Fruit fly (Drosophila melanogaster): ENCODE data around the gene Pus1.

Pus1 gene

DNA sequence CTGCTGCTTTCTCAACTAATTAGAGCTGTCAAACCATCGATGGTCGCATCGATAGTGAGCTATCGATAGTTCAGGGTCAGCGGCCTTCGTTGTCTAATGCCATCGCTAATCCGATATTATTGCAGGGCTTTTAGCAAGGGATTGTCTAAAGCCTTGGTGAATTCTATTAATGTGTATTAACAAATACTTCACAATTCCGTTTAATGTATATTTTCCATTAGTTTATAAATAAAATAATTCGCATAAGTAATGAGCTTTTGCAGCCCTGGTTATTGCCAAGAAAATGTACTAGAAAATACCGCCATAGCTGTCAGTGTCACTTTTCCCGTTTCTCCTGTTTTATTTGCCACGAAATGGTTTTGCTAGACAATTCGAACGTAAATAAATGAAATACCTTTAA lies 12.7 kb downstream of the Pus1 start, which contains the start of the genes EloB and Srp14 (continued):
- TF ChIP-seq Optix (GFP tag; IDR thresholded peaks at IDR 0.05), result no peak
- peak; percentile 23 for TF ChIP-seq pb (GFP tag; optimal IDR thresholded peaks at IDR 0.05)
- TF ChIP-seq Neu2 (GFP tag; optimal IDR thresholded peaks at IDR 0.05; ENCODE audit: borderline replicate concordance), result no peak
- TF ChIP-seq CG14667 (GFP tag; IDR thresholded peaks at IDR 0.05), result peak; percentile 56
- peak; percentile 78 for TF ChIP-seq dmrt11E (tag; optimal IDR thresholded peaks at IDR 0.05)
- TF ChIP-seq CG8944 (GFP tag; optimal IDR thresholded peaks at IDR 0.05), result peak; percentile 57
- peak; percentile 84 for TF ChIP-seq Fer2 (tag; optimal IDR thresholded peaks at IDR 0.05)
- no peak for TF ChIP-seq pan (optimal IDR thresholded peaks at IDR 0.05)
- peak in 1 of 2 experiments; percentile 70 for TF ChIP-seq pan (GFP tag; optimal IDR thresholded peaks at IDR 0.05 in 1 of 2, IDR thresholded peaks at IDR 0.05 in 1 of 2)
- TF ChIP-seq gcm (GFP tag; optimal IDR thresholded peaks at IDR 0.05), result peak; percentile 82
- no peak for TF ChIP-seq prd (optimal IDR thresholded peaks at IDR 0.05)
- peak; percentile 88 for TF ChIP-seq prd (GFP tag; IDR thresholded peaks at IDR 0.05)
- TF ChIP-seq da (GFP tag; optimal IDR thresholded peaks at IDR 0.05), result peak; percentile 31
- peak; percentile 59; the same call in 1 of the 2 replicates for TF ChIP-seq wdn (GFP tag; IDR thresholded peaks at IDR 0.05)
- peak; percentile 84 for TF ChIP-seq Fer3 (tag; optimal IDR thresholded peaks at IDR 0.05)
- peak; percentile 55 for TF ChIP-seq cato (GFP tag; optimal IDR thresholded peaks at IDR 0.05; ENCODE audit: borderline replicate concordance)

DNA sequence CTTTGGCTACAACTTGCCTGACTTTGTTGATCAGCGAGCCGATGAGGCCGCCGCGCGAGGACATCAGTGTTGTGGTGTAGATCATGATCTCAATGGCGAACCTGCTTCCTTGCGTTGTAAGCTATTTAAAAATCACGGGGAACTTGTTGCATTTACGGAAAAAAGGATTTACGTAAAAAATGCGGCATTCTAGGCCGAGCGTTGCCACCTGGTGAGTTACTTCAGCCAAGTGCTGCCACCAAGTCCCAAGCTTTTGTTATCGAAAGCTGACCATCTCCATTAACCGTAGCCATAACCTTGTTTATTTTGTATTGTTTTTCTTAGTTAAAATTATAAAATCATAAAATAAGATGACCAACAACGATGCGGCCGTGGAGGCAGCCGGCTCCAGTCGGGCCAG lies 15.7 kb downstream of the Pus1 start, which contains the start of the genes TFAM and CG5412:
Gene TFAM (minus strand): TSS at position 222 of the 400 bp plus-strand sequence.
Gene CG5412 (plus strand): TSS at position 265 of the 400 bp plus-strand sequence.
- TF ChIP-seq Dp (GFP tag; optimal IDR thresholded peaks at IDR 0.05) (peak; percentile 38), dm (GFP tag; optimal IDR thresholded peaks at IDR 0.05) (peak; percentile 24), Max (GFP tag; optimal IDR thresholded peaks at IDR 0.05) (peak; percentile 43), Atf-2 (GFP tag; optimal IDR thresholded peaks at IDR 0.05) (no peak), CG13894 (tag; optimal IDR thresholded peaks at IDR 0.05) (no peak), Pdp1 (GFP tag; optimal IDR thresholded peaks at IDR 0.05) (peak in 1 of 2 experiments; percentile 91), ftz-f1 (GFP tag; optimal IDR thresholded peaks at IDR 0.05) (peak; percentile 71), CG16813 (GFP tag; IDR thresholded peaks at IDR 0.05; ENCODE audit: partially characterized antibody) (peak; percentile 55; the same call in 2 of the 3 replicates), CG16815 (GFP tag; optimal IDR thresholded peaks at IDR 0.05) (no peak), CG9609 (GFP tag; optimal IDR thresholded peaks at IDR 0.05) (no peak), BEAF-32 (GFP tag; optimal IDR thresholded peaks at IDR 0.05) (peak; percentile 42), trem (tag; optimal IDR thresholded peaks at IDR 0.05) (peak; percentile 55), Doc3 (GFP tag; IDR thresholded peaks at IDR 0.05; ENCODE audit: partially characterized antibody) (peak; percentile 23; the same call in 1 of the 3 replicates), MBD-R2 (GFP tag; IDR thresholded peaks at IDR 0.05) (peak; percentile 93), scrt (GFP tag; optimal IDR thresholded peaks at IDR 0.05) (peak; percentile 85), NC2α (GFP tag; optimal IDR thresholded peaks at IDR 0.05) (no peak), Eip74EF (GFP tag; optimal IDR thresholded peaks at IDR 0.05) (no peak), CG9797 (GFP tag; optimal IDR thresholded peaks at IDR 0.05) (peak; percentile 32), CG11695 (GFP tag; IDR thresholded peaks at IDR 0.05) (no peak), CG2889 (GFP tag; IDR thresholded peaks at IDR 0.05) (no peak), phol (tag; optimal IDR thresholded peaks at IDR 0.05) (peak; percentile 49), MESR4 (GFP tag; optimal IDR thresholded peaks at IDR 0.05) (peak; percentile 83), lbe (GFP tag; optimal IDR thresholded peaks at IDR 0.05) (no peak), zen2 (GFP tag; IDR thresholded peaks at IDR 0.05; ENCODE audit: partially characterized antibody) (peak; percentile 33; the same call in 1 of the 3 replicates), CG6765 (GFP tag; optimal IDR thresholded peaks at IDR 0.05) (no peak), Scr (GFP tag; IDR thresholded peaks at IDR 0.05; ENCODE audit: partially characterized antibody) (no peak), row (GFP tag; IDR thresholded peaks at IDR 0.05) (no peak), chif (GFP tag; optimal IDR thresholded peaks at IDR 0.05) (no peak), E2f2 (GFP tag; IDR thresholded peaks at IDR 0.05) (peak; percentile 56; the same call in 1 of the 2 replicates), CG17186 (GFP tag; optimal IDR thresholded peaks at IDR 0.05) (no peak), CG3847 (GFP tag; IDR thresholded peaks at IDR 0.05) (peak; percentile 37; the same call in 1 of the 2 replicates), CG10979 (tag; optimal IDR thresholded peaks at IDR 0.05) (no peak), CG14710 (tag; optimal IDR thresholded peaks at IDR 0.05) (peak; percentile 21), Drgx (GFP tag; IDR thresholded peaks at IDR 0.05) (no peak)

Data from whole organism, embryonic.